Worm (Caenorhabditis elegans): ENCODE results near the gene srw-94.

- no peak for TF ChIP-seq drap-1 (GFP tag; optimal IDR thresholded peaks at IDR 0.05)
- no peak for TF ChIP-seq ces-1 (GFP tag; optimal IDR thresholded peaks at IDR 0.05)
- TF ChIP-seq unc-39 (tag; optimal IDR thresholded peaks at IDR 0.05) = no peak
- TF ChIP-seq unc-62 (GFP tag; optimal IDR thresholded peaks at IDR 0.05) = no peak
- no peak for TF ChIP-seq nhr-237 (tag; optimal IDR thresholded peaks at IDR 0.05)
- TF ChIP-seq blmp-1 (tag; optimal IDR thresholded peaks at IDR 0.05) = no peak
- no peak for TF ChIP-seq lin-32 (GFP tag; optimal IDR thresholded peaks at IDR 0.05)
- no peak for TF ChIP-seq unc-120 (tag; optimal IDR thresholded peaks at IDR 0.05; ENCODE audit: poor library complexity, severe bottlenecking)
- no peak for TF ChIP-seq elt-1 (tag; optimal IDR thresholded peaks at IDR 0.05; ENCODE audit: borderline replicate concordance, insufficient read depth)
- TF ChIP-seq nhr-12 (tag; optimal IDR thresholded peaks at IDR 0.05) = no peak
- TF ChIP-seq mab-5 (tag; optimal IDR thresholded peaks at IDR 0.05) = no peak
- no peak for TF ChIP-seq ham-2 (GFP tag; optimal IDR thresholded peaks at IDR 0.05)
- TF ChIP-seq lin-13 (tag; optimal IDR thresholded peaks at IDR 0.05) = no peak
- no peak for TF ChIP-seq sem-2 (GFP tag; optimal IDR thresholded peaks at IDR 0.05)
These were observed 50.2 kb downstream of the srw-94 start for ce11 chrIV:4864524-4864923.

All from whole organism, mixed stage, embryonic.